Worm (Caenorhabditis elegans): Measurements from ENCODE around the gene C56G2.4.

DNA sequence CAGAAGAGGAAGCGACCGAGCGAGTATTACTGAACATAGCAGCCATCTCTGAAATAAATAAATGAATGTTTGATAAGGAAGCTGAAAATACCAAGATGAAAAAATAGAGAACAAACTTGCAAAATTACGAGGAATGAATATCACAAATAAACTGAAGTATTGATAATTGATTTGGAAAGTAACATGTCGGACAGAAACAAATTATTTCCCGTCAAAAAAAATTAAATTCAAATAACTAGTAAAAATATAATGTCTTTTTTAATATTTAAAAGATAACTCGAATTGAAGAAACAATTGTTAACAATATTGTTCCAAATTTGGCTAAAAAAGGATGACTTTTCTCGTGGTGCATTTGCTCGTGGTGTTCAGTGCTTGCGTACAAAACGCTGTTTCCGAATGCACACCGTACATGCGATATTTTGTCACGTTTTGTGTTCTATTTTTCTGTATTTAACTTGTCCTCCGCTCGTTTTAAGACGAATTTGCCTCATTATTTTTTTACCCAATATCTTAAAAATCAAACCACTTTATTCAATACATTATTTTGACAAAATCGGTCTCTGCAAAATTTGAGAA is 10.4 kb downstream of the C56G2.4 start, which contains the start of gene rpn-13:
- TF ChIP-seq W03F9.2 (tag; optimal IDR thresholded peaks at IDR 0.05) (peak; percentile 1), dao-5 (tag; optimal IDR thresholded peaks at IDR 0.05) (no peak)
